Fruit fly (Drosophila melanogaster) whole organism, embryonic: ENCODE data around the gene CG12659.

Source experiments
- Bgb ChIP-seq: fragments of 200-800 bp; sonication (Bioruptor generic); IDR thresholded peaks from 2 replicates; pipeline ENCODE4 v1.3.6; 2022; ENCODE audit warnings: missing biosample characterization, missing genetic modification characterization; ENCODE audit not compliant: partially characterized antibody
- CG10267 ChIP-seq: fragments of 200-800 bp; sonication (Bioruptor generic); optimal IDR thresholded peaks from 2 replicates; lab custom pipeline; 2018; ENCODE audit warnings: missing biosample characterization, mild to moderate bottlenecking, missing genetic modification characterization, moderate library complexity
- CG10431 ChIP-seq: fragments of 200-800 bp; sonication (Bioruptor generic); optimal IDR thresholded peaks from 3 replicates; lab custom pipeline; 2018; ENCODE audit warnings: missing biosample characterization, mild to moderate bottlenecking, missing genetic modification characterization
- CG10462 ChIP-seq: fragments of 200-800 bp; sonication (Bioruptor generic); optimal IDR thresholded peaks from 2 replicates; lab custom pipeline; 2016; ENCODE audit warnings: missing biosample characterization, missing genetic modification characterization
- CG11504 ChIP-seq: fragments of 200-800 bp; sonication (Bioruptor generic); optimal IDR thresholded peaks from 3 replicates; lab custom pipeline; 2019; ENCODE audit warnings: missing biosample characterization, mild to moderate bottlenecking, missing genetic modification characterization, moderate library complexity
- CG11695 ChIP-seq: fragments of 200-800 bp; sonication (Bioruptor generic); IDR thresholded peaks from 3 replicates; pipeline ENCODE4 v1.3.6; 2022; ENCODE audit warnings: missing biosample characterization, missing genetic modification characterization
- CG1233 ChIP-seq: fragments of 200-800 bp; sonication (Bioruptor generic); optimal IDR thresholded peaks from 4 replicates; lab custom pipeline; 2018; ENCODE audit warnings: missing biosample characterization, mild to moderate bottlenecking, missing genetic modification characterization
- CG13424 ChIP-seq: fragments of 200-800 bp; sonication (Bioruptor generic); optimal IDR thresholded peaks from 2 replicates; lab custom pipeline; 2019; ENCODE audit warnings: missing biosample characterization, mild to moderate bottlenecking, missing genetic modification characterization, moderate library complexity
- CG14965 ChIP-seq: fragments of 200-800 bp; sonication (Bioruptor generic); optimal IDR thresholded peaks from 2 replicates; lab custom pipeline; 2016; ENCODE audit warnings: missing biosample characterization, missing genetic modification characterization, borderline replicate concordance
- CG15073 ChIP-seq: fragments of 200-800 bp; sonication (Bioruptor generic); optimal IDR thresholded peaks from 2 replicates; lab custom pipeline; 2016; ENCODE audit warnings: missing biosample characterization, missing genetic modification characterization
- CG1792 ChIP-seq: fragments of 200-800 bp; sonication (Bioruptor generic); optimal IDR thresholded peaks from 2 replicates; lab custom pipeline; 2016; ENCODE audit warnings: missing biosample characterization, missing genetic modification characterization
- CG1832 ChIP-seq: fragments of 200-800 bp; sonication (Bioruptor generic); optimal IDR thresholded peaks from 2 replicates; lab custom pipeline; 2017; ENCODE audit warnings: missing biosample characterization, mild to moderate bottlenecking, missing genetic modification characterization, inconsistent platforms
- CG2202 ChIP-seq: fragments of 200-800 bp; sonication (Bioruptor generic); optimal IDR thresholded peaks from 2 replicates; lab custom pipeline; 2018; ENCODE audit warnings: missing biosample characterization, mild to moderate bottlenecking, missing genetic modification characterization
- CG30403 ChIP-seq: fragments of 200-800 bp; sonication (Bioruptor generic); optimal IDR thresholded peaks from 3 replicates; lab custom pipeline; 2016; ENCODE audit warnings: missing biosample characterization, missing genetic modification characterization
- CG5953 ChIP-seq: fragments of 200-800 bp; sonication (Bioruptor generic); IDR thresholded peaks from 2 replicates; pipeline ENCODE4 v1.3.6; 2022; ENCODE audit warnings: missing biosample characterization, missing genetic modification characterization
- CG6689 ChIP-seq: fragments of 200-800 bp; sonication (Bioruptor generic); IDR thresholded peaks from 2 replicates; pipeline ENCODE4 v1.3.6; 2022; ENCODE audit warnings: missing biosample characterization, missing genetic modification characterization
- CG7928 ChIP-seq: fragments of 200-800 bp; sonication (Bioruptor generic); optimal IDR thresholded peaks from 2 replicates; lab custom pipeline; 2017; ENCODE audit warnings: missing biosample characterization, mild to moderate bottlenecking, missing genetic modification characterization
- CG8924 ChIP-seq: fragments of 200-800 bp; optimal IDR thresholded peaks from 3 replicates; lab custom pipeline; 2019; ENCODE audit warnings: missing biosample characterization, mild to moderate bottlenecking, missing genetic modification characterization, moderate library complexity
- CG9609 ChIP-seq: fragments of 200-800 bp; sonication (Bioruptor generic); optimal IDR thresholded peaks from 3 replicates; lab custom pipeline; 2016; ENCODE audit warnings: missing biosample characterization, missing genetic modification characterization
- CG9727 ChIP-seq: fragments of 200-800 bp; sonication (Bioruptor generic); optimal IDR thresholded peaks from 3 replicates; lab custom pipeline; 2017; ENCODE audit warnings: missing biosample characterization, mild to moderate bottlenecking, missing genetic modification characterization
- CG9817 ChIP-seq: fragments of 200-800 bp; sonication (Bioruptor generic); optimal IDR thresholded peaks from 2 replicates; lab custom pipeline; 2018; ENCODE audit warnings: missing biosample characterization, mild to moderate bottlenecking, missing genetic modification characterization, moderate library complexity
- Dad ChIP-seq: fragments of 200-800 bp; sonication (Bioruptor generic); optimal IDR thresholded peaks from 3 replicates; lab custom pipeline; 2016; ENCODE audit warnings: missing biosample characterization, missing genetic modification characterization
- H2.0 ChIP-seq: fragments of 200-800 bp; sonication (Bioruptor generic); IDR thresholded peaks from 2 replicates; pipeline ENCODE4 v1.3.6; 2022; ENCODE audit warnings: missing biosample characterization, missing genetic modification characterization
- Hr51 ChIP-seq, 2 experiments: fragments of 200-800 bp; sonication (Bioruptor generic); optimal IDR thresholded peaks; 2 replicates in 1 of 2; 3 replicates in 1 of 2; lab custom pipeline; 2016 to 2018; ENCODE audit warnings: missing biosample characterization in 2 of 2, missing genetic modification characterization in 2 of 2, mild to moderate bottlenecking in 1 of 2, moderate library complexity in 1 of 2
- Neu2 ChIP-seq: fragments of 200-800 bp; sonication (Bioruptor generic); optimal IDR thresholded peaks from 3 replicates; lab custom pipeline; 2016; ENCODE audit warnings: missing biosample characterization, missing genetic modification characterization, borderline replicate concordance
- Nf-YA ChIP-seq: fragments of 200-800 bp; sonication (Bioruptor generic); IDR thresholded peaks from 2 replicates; pipeline ENCODE4 v1.3.6; 2022; ENCODE audit warnings: missing biosample characterization, missing genetic modification characterization
- Ptx1 ChIP-seq: fragments of 200-800 bp; sonication (Bioruptor generic); IDR thresholded peaks from 2 replicates; pipeline ENCODE4 v1.3.6; 2022; ENCODE audit warnings: missing biosample characterization, missing genetic modification characterization
- Six4 ChIP-seq: fragments of 200-800 bp; sonication (Bioruptor generic); optimal IDR thresholded peaks from 2 replicates; lab custom pipeline; 2016; ENCODE audit warnings: missing biosample characterization, missing genetic modification characterization
- Sry-δ ChIP-seq: fragments of 200-800 bp; sonication (Bioruptor generic); optimal IDR thresholded peaks from 2 replicates; lab custom pipeline; 2016; ENCODE audit warnings: missing biosample characterization, missing genetic modification characterization
- Tbp ChIP-seq: fragments of >200 bp; optimal IDR thresholded peaks from 2 replicates; lab custom pipeline; 2018; ENCODE audit warnings: missing biosample characterization, missing genetic modification characterization
- ac ChIP-seq: fragments of 200-800 bp; sonication (Bioruptor generic); optimal IDR thresholded peaks from 3 replicates; lab custom pipeline; 2017; ENCODE audit warnings: missing biosample characterization, mild to moderate bottlenecking, missing genetic modification characterization
- al ChIP-seq: fragments of 200-800 bp; sonication (Bioruptor generic); IDR thresholded peaks from 2 replicates; pipeline ENCODE4 v1.3.6; 2022; ENCODE audit warnings: missing biosample characterization, missing genetic modification characterization
- croc ChIP-seq: fragments of 200-800 bp; sonication (Bioruptor generic); conservative IDR thresholded peaks from 3 replicates; pipeline ENCODE4 v1.3.6; 2022; ENCODE audit warnings: missing biosample characterization, missing genetic modification characterization
- danr ChIP-seq: fragments of 200-800 bp; sonication (Bioruptor generic); IDR thresholded peaks from 2 replicates; pipeline ENCODE4 v1.3.6; 2022; ENCODE audit warnings: missing biosample characterization, missing genetic modification characterization
- dmrt11E ChIP-seq: fragments of 200-800 bp; sonication (Bioruptor generic); optimal IDR thresholded peaks from 3 replicates; lab custom pipeline; 2018; ENCODE audit warnings: missing biosample characterization, mild to moderate bottlenecking, missing genetic modification characterization, moderate library complexity
- dpn ChIP-seq, 2 experiments: fragments of 200-800 bp; sonication (Bioruptor generic); optimal IDR thresholded peaks; 3 replicates each; lab custom pipeline; 2016; ENCODE audit warnings: missing biosample characterization in 2 of 2, missing genetic modification characterization in 2 of 2
- eve ChIP-seq, 2 experiments: fragments of >200 bp; optimal IDR thresholded peaks; 2 replicates each; lab custom pipeline; 2017; ENCODE audit warnings: missing biosample characterization in 2 of 2, missing genetic modification characterization in 2 of 2
- exex ChIP-seq: fragments of 200-800 bp; sonication (Bioruptor generic); optimal IDR thresholded peaks from 4 replicates; lab custom pipeline; 2018; ENCODE audit warnings: missing biosample characterization, mild to moderate bottlenecking, missing genetic modification characterization, moderate library complexity
- fd64A ChIP-seq: fragments of 200-800 bp; sonication (Bioruptor generic); optimal IDR thresholded peaks from 3 replicates; lab custom pipeline; 2018; ENCODE audit warnings: missing biosample characterization, mild to moderate bottlenecking, missing genetic modification characterization
- ind ChIP-seq: fragments of 200-800 bp; sonication (Bioruptor generic); optimal IDR thresholded peaks from 3 replicates; lab custom pipeline; 2016; ENCODE audit warnings: missing biosample characterization, missing genetic modification characterization
- kay ChIP-seq: fragments of 200-800 bp; sonication (Bioruptor generic); optimal IDR thresholded peaks from 2 replicates; lab custom pipeline; 2016; ENCODE audit warnings: missing biosample characterization, missing genetic modification characterization
- lbe ChIP-seq: fragments of 200-800 bp; sonication (Bioruptor generic); optimal IDR thresholded peaks from 2 replicates; lab custom pipeline; 2016; ENCODE audit warnings: missing biosample characterization, mild to moderate bottlenecking, missing genetic modification characterization
- lola ChIP-seq, 3 experiments: fragments of >200 bp in 2 of 3; fragments of 200-800 bp in 1 of 3; sonication (Bioruptor generic) in 1 of 3; optimal IDR thresholded peaks; 2 replicates each; lab custom pipeline; 2017 to 2019; ENCODE audit warnings: missing biosample characterization in 3 of 3, missing genetic modification characterization in 3 of 3, mild to moderate bottlenecking in 1 of 3, moderate library complexity in 1 of 3
- pb ChIP-seq: fragments of 200-800 bp; sonication (Bioruptor generic); optimal IDR thresholded peaks from 3 replicates; lab custom pipeline; 2016; ENCODE audit warnings: missing biosample characterization, missing genetic modification characterization
- prd ChIP-seq, 3 experiments: fragments of >200 bp in 2 of 3; fragments of 200-800 bp in 1 of 3; sonication (Bioruptor generic) in 1 of 3; optimal IDR thresholded peaks in 2 of 3; IDR thresholded peaks in 1 of 3; 2 replicates in 2 of 3; 3 replicates in 1 of 3; pipeline versions ENCODE4 v1.3.6 to Lab custom; 2017 to 2022; ENCODE audit warnings: missing biosample characterization in 1 of 3, missing genetic modification characterization in 1 of 3
- pros ChIP-seq: fragments of 200-800 bp; sonication (Bioruptor generic); optimal IDR thresholded peaks from 3 replicates; lab custom pipeline; 2019; ENCODE audit warnings: missing biosample characterization, mild to moderate bottlenecking, missing genetic modification characterization, moderate library complexity
- psq ChIP-seq: fragments of 200-800 bp; sonication (Bioruptor generic); optimal IDR thresholded peaks from 2 replicates; lab custom pipeline; 2017; ENCODE audit warnings: missing biosample characterization, missing genetic modification characterization
- sisA ChIP-seq: fragments of 200-800 bp; sonication (Bioruptor generic); IDR thresholded peaks from 2 replicates; pipeline ENCODE4 v1.3.6; 2022; ENCODE audit warnings: missing biosample characterization, missing genetic modification characterization
- trem ChIP-seq: fragments of 200-800 bp; optimal IDR thresholded peaks from 3 replicates; lab custom pipeline; 2019; ENCODE audit warnings: missing biosample characterization, mild to moderate bottlenecking, missing genetic modification characterization, moderate library complexity

Gene CG12659

dm6 chrX:8574672-8575350 lies 16.7 kb downstream of the CG12659 start (continued):
- TF ChIP-seq H2.0 (0 out of 2 replicates have a peak, but pooled peaks have one; percentile 31), CG1792 (GFP tag; lab: Kevin White, UChicago) (no peak), eve (GFP tag; optimal IDR thresholded peaks at IDR 0.05; lab: Kevin White, UChicago) (peak in 1 of 2 experiments; percentile 88), CG15073 (no peak), Six4 (no peak), pb (GFP tag; lab: Kevin White, UChicago) (peak; percentile 13), Ptx1 (GFP tag; lab: Robert Waterston, UW) (peak; percentile 49; the same call in 1 of the 2 replicates), al (GFP tag; lab: Robert Waterston, UW) (peak; percentile 37; the same call in 1 of the 2 replicates), fd64A (GFP tag; lab: Kevin White, UChicago) (no peak), Nf-YA (GFP tag; lab: Robert Waterston, UW) (no peak), kay (peak; percentile 45), dpn (GFP tag; optimal IDR thresholded peaks at IDR 0.05; lab: Kevin White, UChicago) (peak; percentile 4 to 26), Hr51 (GFP tag; optimal IDR thresholded peaks at IDR 0.05; lab: Kevin White, UChicago) (peak; percentile 9 to 40), Tbp (GFP tag; lab: Kevin White, UChicago) (no peak), CG2202 (tag; lab: Kevin White, UChicago) (no peak), ac (no peak), CG9817 (tag; lab: Kevin White, UChicago) (peak; percentile 45), CG10431 (GFP tag; lab: Kevin White, UChicago) (no peak), pros (GFP tag; lab: Kevin White, UChicago) (peak; percentile 9), Bgb (no peak), croc (no peak), lbe (peak; percentile 25), CG9609 (GFP tag; lab: Kevin White, UChicago) (no peak), trem (tag; lab: Kevin White, UChicago) (no peak), CG5953 (GFP tag; lab: Robert Waterston, UW) (no peak), CG10267 (tag; lab: Kevin White, UChicago) (no peak), ind (GFP tag; lab: Kevin White, UChicago) (peak; percentile 29), CG8924 (peak; percentile 41), Sry-δ (no peak), CG14965 (GFP tag; lab: Kevin White, UChicago) (no peak), danr (GFP tag; lab: Robert Waterston, UW) (no peak), lola (GFP tag; optimal IDR thresholded peaks at IDR 0.05; lab: Kevin White, UChicago) (no peak), CG10462 (GFP tag; lab: Kevin White, UChicago) (no peak), Neu2 (GFP tag; lab: Kevin White, UChicago) (no peak), dmrt11E (tag; lab: Kevin White, UChicago) (no peak), CG6689 (GFP tag; lab: Robert Waterston, UW) (peak; percentile 81), CG11504 (tag; lab: Kevin White, UChicago) (peak; percentile 49), CG30403 (GFP tag; lab: Kevin White, UChicago) (peak; percentile 20), Dad (GFP tag; lab: Kevin White, UChicago) (no peak), CG13424 (tag; lab: Kevin White, UChicago) (peak; percentile 18), prd (optimal IDR thresholded peaks at IDR 0.05; lab: Kevin White, UChicago) (no peak), prd (GFP tag; IDR thresholded peaks at IDR 0.05; lab: Robert Waterston, UW) (peak; percentile 50; the same call in 1 of the 3 replicates), CG1832 (GFP tag; lab: Kevin White, UChicago) (peak; percentile 40), exex (peak; percentile 25), CG7928 (GFP tag; lab: Kevin White, UChicago) (no peak), CG1233 (no peak), CG9727 (peak; percentile 35), psq (GFP tag; lab: Kevin White, UChicago) (no peak), CG11695 (GFP tag; lab: Robert Waterston, UW) (0 out of 3 replicates have a peak, but pooled peaks have one; percentile 33), sisA (GFP tag; lab: Robert Waterston, UW) (no peak)
